Worm (Caenorhabditis elegans) whole organism, L2 larva: ENCODE results near the gene srlf-15.

Source experiments
- C34F6.9 ChIP-seq: fragments of 150-350 bp; optimal IDR thresholded peaks from 2 replicates; lab custom pipeline; 2014; ENCODE audit warnings: missing biosample characterization, missing genetic modification characterization
- F13H6.1 ChIP-seq: sonication (generic microtip); optimal IDR thresholded peaks from 2 replicates; lab custom pipeline; 2016; ENCODE audit warnings: missing genetic modification characterization, missing compliant biosample characterization
- Y55F3AM.14 ChIP-seq: fragments of 200-800 bp; sonication (Bioruptor generic); optimal IDR thresholded peaks from 2 replicates; lab custom pipeline; 2018; ENCODE audit warnings: mild to moderate bottlenecking, missing genetic modification characterization, missing compliant biosample characterization
- alr-1 ChIP-seq: fragments of 150-350 bp; optimal IDR thresholded peaks from 2 replicates; lab custom pipeline; 2014; ENCODE audit warnings: missing biosample characterization, missing genetic modification characterization
- aly-2 ChIP-seq: fragments of 150-350 bp; optimal IDR thresholded peaks from 2 replicates; lab custom pipeline; 2014; ENCODE audit warnings: missing biosample characterization, missing genetic modification characterization
- ama-1 ChIP-seq: fragments of 150-350 bp; optimal IDR thresholded peaks from 2 replicates; lab custom pipeline; 2018; ENCODE audit warnings: inconsistent platforms
- blmp-1 ChIP-seq: sonication (generic microtip); optimal IDR thresholded peaks from 2 replicates; lab custom pipeline; 2017; ENCODE audit warnings: missing genetic modification characterization, mild to moderate bottlenecking, missing compliant biosample characterization, antibody characterized with exemption, moderate library complexity; ENCODE audit not compliant: insufficient read depth
- ceh-16 ChIP-seq: fragments of 150-350 bp; optimal IDR thresholded peaks from 2 replicates; lab custom pipeline; 2014; ENCODE audit warnings: missing biosample characterization, missing genetic modification characterization
- ceh-82 ChIP-seq: fragments of 150-350 bp; optimal IDR thresholded peaks from 2 replicates; lab custom pipeline; 2014; ENCODE audit warnings: missing biosample characterization, missing genetic modification characterization
- crh-2 ChIP-seq: sonication (generic microtip); optimal IDR thresholded peaks from 2 replicates; lab custom pipeline; 2017; ENCODE audit warnings: missing biosample characterization, missing genetic modification characterization
- dmd-4 ChIP-seq: sonication (generic microtip); optimal IDR thresholded peaks from 2 replicates; lab custom pipeline; 2017; ENCODE audit warnings: missing biosample characterization, missing genetic modification characterization
- egl-27 ChIP-seq: sonication (generic microtip); optimal IDR thresholded peaks from 3 replicates; lab custom pipeline; 2017; ENCODE audit warnings: missing biosample characterization, missing genetic modification reagents, missing genetic modification characterization
- elt-1 ChIP-seq: fragments of 150-350 bp; optimal IDR thresholded peaks from 2 replicates; lab custom pipeline; 2014; ENCODE audit warnings: missing biosample characterization, missing genetic modification characterization
- elt-3 ChIP-seq: sonication (generic microtip); optimal IDR thresholded peaks from 2 replicates; lab custom pipeline; 2017; ENCODE audit warnings: missing biosample characterization, missing genetic modification characterization
- fos-1 ChIP-seq: fragments of 150-350 bp; optimal IDR thresholded peaks from 2 replicates; lab custom pipeline; 2014; ENCODE audit warnings: missing biosample characterization, missing genetic modification characterization
- gmeb-1 ChIP-seq: fragments of 150-350 bp; optimal IDR thresholded peaks from 2 replicates; lab custom pipeline; 2014; ENCODE audit warnings: missing biosample characterization, missing genetic modification characterization
- lin-11 ChIP-seq: fragments of 150-350 bp; sonication (generic microtip); optimal IDR thresholded peaks from 2 replicates; lab custom pipeline; 2014; ENCODE audit warnings: missing biosample characterization, missing genetic modification characterization, inconsistent platforms, mixed read lengths
- lin-13 ChIP-seq: fragments of 150-350 bp; optimal IDR thresholded peaks from 2 replicates; lab custom pipeline; 2014; ENCODE audit warnings: missing biosample characterization, missing genetic modification reagents, missing genetic modification characterization
- lin-39 ChIP-seq: fragments of 150-350 bp; optimal IDR thresholded peaks from 2 replicates; lab custom pipeline; 2014; ENCODE audit warnings: missing biosample characterization, missing genetic modification reagents, missing genetic modification characterization
- lsy-2 ChIP-seq, 2 experiments: fragments of 150-350 bp in 1 of 2; sonication (generic microtip) in 1 of 2; optimal IDR thresholded peaks; 2 replicates each; lab custom pipeline; 2014 to 2017; ENCODE audit warnings: missing biosample characterization in 2 of 2, missing genetic modification characterization in 2 of 2
- mab-5 ChIP-seq: fragments of 150-350 bp; optimal IDR thresholded peaks from 2 replicates; lab custom pipeline; 2014; ENCODE audit warnings: missing biosample characterization, missing genetic modification characterization
- mbf-1 ChIP-seq: sonication (generic microtip); optimal IDR thresholded peaks from 2 replicates; lab custom pipeline; 2017; ENCODE audit warnings: missing biosample characterization, missing genetic modification characterization
- mdl-1 ChIP-seq, 2 experiments: fragments of 150-350 bp in 1 of 2; sonication (generic microtip) in 1 of 2; optimal IDR thresholded peaks; 2 replicates each; lab custom pipeline; 2017; ENCODE audit warnings: missing biosample characterization in 2 of 2, missing genetic modification characterization in 2 of 2
- nhr-10 ChIP-seq: sonication (generic microtip); optimal IDR thresholded peaks from 2 replicates; lab custom pipeline; 2017; ENCODE audit warnings: missing biosample characterization, missing genetic modification characterization
- nhr-11 ChIP-seq: fragments of 150-350 bp; optimal IDR thresholded peaks from 2 replicates; lab custom pipeline; 2014; ENCODE audit warnings: missing biosample characterization, missing genetic modification characterization
- nhr-21 ChIP-seq: fragments of 150-350 bp; optimal IDR thresholded peaks from 2 replicates; lab custom pipeline; 2014; ENCODE audit warnings: missing biosample characterization, missing genetic modification characterization
- nhr-23 ChIP-seq: fragments of 150-350 bp; optimal IDR thresholded peaks from 2 replicates; lab custom pipeline; 2014; ENCODE audit warnings: missing biosample characterization, missing genetic modification reagents, missing genetic modification characterization
- nhr-237 ChIP-seq: fragments of 150-350 bp; optimal IDR thresholded peaks from 2 replicates; lab custom pipeline; 2014; ENCODE audit warnings: missing biosample characterization, missing genetic modification characterization
- nhr-25 ChIP-seq: fragments of 150-350 bp; sonication (generic microtip); optimal IDR thresholded peaks from 3 replicates; lab custom pipeline; 2014; ENCODE audit warnings: missing biosample characterization, missing genetic modification characterization
- nhr-6 ChIP-seq: fragments of 150-350 bp; optimal IDR thresholded peaks from 2 replicates; lab custom pipeline; 2014; ENCODE audit warnings: missing biosample characterization, missing genetic modification characterization
- nhr-77 ChIP-seq: fragments of 150-350 bp; optimal IDR thresholded peaks from 2 replicates; lab custom pipeline; 2014; ENCODE audit warnings: missing biosample characterization, missing genetic modification characterization
- peb-1 ChIP-seq: fragments of 150-350 bp; optimal IDR thresholded peaks from 2 replicates; lab custom pipeline; 2014; ENCODE audit warnings: missing biosample characterization, missing genetic modification characterization
- sem-4 ChIP-seq: fragments of 150-350 bp; optimal IDR thresholded peaks from 2 replicates; lab custom pipeline; 2014; ENCODE audit warnings: missing biosample characterization, missing genetic modification reagents, missing genetic modification characterization
- skn-1 ChIP-seq: sonication (generic microtip); optimal IDR thresholded peaks from 2 replicates; lab custom pipeline; 2017; ENCODE audit warnings: missing biosample characterization, missing genetic modification characterization
- sma-3 ChIP-seq: sonication (generic microtip); optimal IDR thresholded peaks from 2 replicates; lab custom pipeline; 2016; ENCODE audit warnings: missing genetic modification reagents, missing genetic modification characterization, missing compliant biosample characterization
- sma-9 ChIP-seq, 2 experiments: fragments of 150-350 bp in 1 of 2; sonication (generic microtip) in 1 of 2; optimal IDR thresholded peaks; 2 replicates each; lab custom pipeline; 2014 to 2016; ENCODE audit warnings: missing genetic modification characterization in 2 of 2, mild to moderate bottlenecking in 1 of 2, missing biosample characterization in 1 of 2, missing compliant biosample characterization in 1 of 2, missing genetic modification reagents in 1 of 2, moderate library complexity in 1 of 2
- snpc-4 ChIP-seq: fragments of 150-350 bp; optimal IDR thresholded peaks from 2 replicates; lab custom pipeline; 2014; ENCODE audit warnings: missing biosample characterization, missing genetic modification characterization
- unc-39 ChIP-seq: fragments of 150-350 bp; optimal IDR thresholded peaks from 2 replicates; lab custom pipeline; 2014; ENCODE audit warnings: missing biosample characterization, missing genetic modification characterization
- unc-55 ChIP-seq: fragments of 150-350 bp; sonication (generic microtip); optimal IDR thresholded peaks from 3 replicates; lab custom pipeline; 2014; ENCODE audit warnings: missing biosample characterization, missing genetic modification reagents, missing genetic modification characterization
- unc-62 ChIP-seq: fragments of 150-350 bp; optimal IDR thresholded peaks from 2 replicates; lab custom pipeline; 2014; ENCODE audit warnings: missing biosample characterization, missing genetic modification reagents, missing genetic modification characterization
- zag-1 ChIP-seq: fragments of 150-350 bp; optimal IDR thresholded peaks from 2 replicates; lab custom pipeline; 2014; ENCODE audit warnings: missing biosample characterization, missing genetic modification characterization
- ztf-11 ChIP-seq: sonication (generic microtip); optimal IDR thresholded peaks from 2 replicates; lab custom pipeline; 2017; ENCODE audit warnings: missing biosample characterization, missing genetic modification characterization
- ztf-4 ChIP-seq: fragments of 150-350 bp; optimal IDR thresholded peaks from 2 replicates; lab custom pipeline; 2014; ENCODE audit warnings: missing biosample characterization, missing genetic modification characterization

srlf-15 gene

DNA sequence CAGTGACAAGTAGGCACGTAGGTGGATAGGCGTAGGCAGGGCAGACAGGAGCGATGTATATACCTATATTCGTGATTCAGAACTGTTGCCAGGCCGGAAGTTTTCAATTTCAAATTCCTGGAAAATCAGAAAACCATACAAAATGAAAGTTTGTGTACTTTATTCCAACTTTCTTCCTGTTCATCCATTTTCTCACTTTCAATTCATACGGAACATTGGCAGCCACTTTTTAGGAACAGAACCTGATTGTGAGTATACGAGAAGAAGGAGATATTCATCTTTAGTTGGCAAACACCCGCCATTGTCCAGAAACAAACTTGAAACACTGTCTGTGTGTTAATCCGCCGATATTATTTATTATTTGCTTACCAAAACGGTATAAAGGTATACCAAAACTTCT, at the start of gene srlf-15:
Gene srlf-15 (plus strand): TSS at position 301 of the 400 bp plus-strand sequence.
- no peak for TF ChIP-seq peb-1 (tag; lab: Kevin White, UChicago)
- no peak for TF ChIP-seq ztf-11 (tag; lab: Kevin White, UChicago)
- TF ChIP-seq nhr-237 (tag; lab: Kevin White, UChicago), result no peak
- no peak for TF ChIP-seq dmd-4 (tag; lab: Kevin White, UChicago)

DNA sequence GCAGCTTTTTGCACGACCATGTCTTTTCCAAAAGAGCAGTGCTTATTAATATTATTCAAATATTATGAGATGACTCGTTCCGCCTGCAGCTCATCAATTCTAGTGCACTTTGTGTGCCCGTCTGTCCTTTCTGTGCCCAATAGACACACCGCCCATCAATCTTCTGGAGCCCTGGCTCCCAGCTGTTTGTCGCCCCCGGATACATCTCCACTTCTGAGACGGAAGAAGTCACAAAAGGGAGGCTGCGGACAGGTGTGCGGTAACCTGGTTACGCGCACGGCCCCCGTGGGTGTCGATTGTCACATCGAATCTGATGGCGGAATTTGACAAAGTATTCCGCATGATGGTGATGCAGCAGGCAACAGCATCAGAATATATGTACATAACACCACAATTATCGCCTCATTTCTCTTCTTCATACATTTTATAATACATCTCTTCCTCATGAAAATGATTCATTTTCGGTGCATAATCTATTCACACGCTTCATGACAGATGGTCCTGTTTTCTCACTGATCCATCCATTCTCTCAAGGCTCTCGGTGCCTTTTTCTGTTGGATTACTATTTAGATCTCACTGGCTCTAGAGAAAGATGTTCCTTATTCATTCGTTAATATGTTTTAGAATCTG, 49.3 kb upstream of the srlf-15 start:
- TF ChIP-seq unc-55 (GFP tag; lab: Kevin White, UChicago) (peak; percentile 44), skn-1 (tag; lab: Kevin White, UChicago) (no peak), mab-5 (tag; lab: Kevin White, UChicago) (peak; percentile 31)

DNA sequence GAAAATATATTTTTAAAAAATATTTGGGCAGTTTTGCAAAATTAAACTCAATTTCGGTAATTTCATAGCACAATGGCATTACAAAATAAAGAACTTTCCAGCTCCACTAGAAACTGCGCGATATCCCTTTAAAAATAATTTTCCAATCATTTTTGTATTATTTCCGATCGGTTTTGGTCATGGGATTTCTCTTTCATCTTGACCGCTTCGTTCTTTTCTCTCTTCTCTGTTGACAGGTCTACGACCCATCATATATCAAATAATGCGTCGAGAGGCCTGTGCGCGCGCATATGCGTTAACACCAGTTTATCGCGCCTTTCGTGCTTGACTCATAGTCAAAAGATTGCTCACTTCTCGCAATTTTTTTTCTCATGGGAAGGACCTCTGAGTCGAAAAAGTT, 47.3 kb upstream of the srlf-15 start:
- TF ChIP-seq egl-27 (tag; lab: Kevin White, UChicago) (no peak), ceh-82 (no peak), ama-1 (lab: Kevin White, UChicago) (no peak)
- TF ChIP-seq, all 48 proteins: peak for 0

DNA sequence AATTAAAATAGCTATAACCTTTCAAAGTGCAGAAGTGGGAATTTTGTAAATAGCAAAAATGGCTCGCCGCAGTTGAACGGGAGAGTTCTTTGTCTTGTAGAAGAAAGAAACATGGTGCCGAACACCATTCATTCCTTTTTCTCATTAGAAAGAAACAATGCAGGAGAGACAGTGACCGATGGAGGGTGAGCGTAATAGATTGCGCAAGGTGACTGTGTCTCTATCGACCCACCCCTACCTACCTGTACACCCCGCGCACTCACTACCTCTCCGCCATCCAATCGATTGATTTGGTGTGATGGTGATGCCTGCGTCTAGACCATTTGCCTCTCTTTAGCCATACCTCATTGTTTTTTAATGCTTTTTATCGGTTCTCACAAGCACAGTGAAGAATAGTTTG, 46.7 kb upstream of the srlf-15 start:
- TF ChIP-seq lsy-2 (tag; optimal IDR thresholded peaks at IDR 0.05; lab: Kevin White, UChicago) (no peak), dmd-4 (tag; lab: Kevin White, UChicago) (no peak), lin-39 (tag; lab: Kevin White, UChicago) (no peak), ceh-82 (no peak), sma-3 (no peak), unc-62 (GFP tag; lab: Kevin White, UChicago) (no peak), gmeb-1 (tag; lab: Kevin White, UChicago) (no peak), zag-1 (tag; lab: Kevin White, UChicago) (no peak), ceh-16 (no peak), C34F6.9 (tag; lab: Kevin White, UChicago) (no peak), F13H6.1 (tag; lab: Kevin White, UChicago) (no peak), ztf-11 (tag; lab: Kevin White, UChicago) (no peak)

DNA sequence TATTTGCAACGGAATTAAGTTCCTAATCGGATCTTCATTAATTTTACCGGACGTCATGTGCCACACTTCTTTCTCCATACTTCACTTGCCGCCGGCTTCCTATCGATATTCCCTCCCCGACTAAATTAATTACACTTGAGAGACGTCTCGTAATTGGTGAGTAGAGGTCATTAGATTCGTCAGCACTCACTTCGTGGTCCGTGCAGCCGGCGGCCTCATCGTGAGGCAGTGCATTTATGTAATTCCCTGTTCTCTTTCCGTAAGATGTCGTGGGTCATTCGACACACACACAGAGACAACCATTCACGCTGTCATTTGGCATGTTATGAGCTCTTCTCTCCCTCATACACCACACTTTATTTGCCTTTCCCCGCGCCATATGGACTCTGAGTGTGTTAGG, 45.3 kb upstream of the srlf-15 start:
- TF ChIP-seq mab-5 (tag; lab: Kevin White, UChicago) (no peak), peb-1 (tag; lab: Kevin White, UChicago) (no peak), gmeb-1 (tag; lab: Kevin White, UChicago) (no peak), lin-13 (GFP tag; lab: Kevin White, UChicago) (no peak), lin-11 (no peak), snpc-4 (no peak), nhr-23 (tag; lab: Kevin White, UChicago) (no peak), lsy-2 (tag; optimal IDR thresholded peaks at IDR 0.05; lab: Kevin White, UChicago) (peak in 1 of 2 experiments; percentile 13), nhr-25 (tag; lab: Kevin White, UChicago) (no peak), elt-1 (no peak), unc-55 (GFP tag; lab: Kevin White, UChicago) (no peak), nhr-237 (tag; lab: Kevin White, UChicago) (no peak), blmp-1 (tag; lab: Kevin White, UChicago) (no peak), dmd-4 (tag; lab: Kevin White, UChicago) (no peak), mbf-1 (tag; lab: Kevin White, UChicago) (no peak), ztf-11 (tag; lab: Kevin White, UChicago) (no peak), nhr-21 (tag; lab: Kevin White, UChicago) (no peak), nhr-77 (no peak), unc-62 (GFP tag; lab: Kevin White, UChicago) (no peak), elt-3 (tag; lab: Kevin White, UChicago) (no peak), Y55F3AM.14 (GFP tag; lab: Kevin White, UChicago) (no peak), sma-9 (GFP tag; optimal IDR thresholded peaks at IDR 0.05; lab: Kevin White, UChicago) (peak; percentile 23), sma-9 (tag; optimal IDR thresholded peaks at IDR 0.05; lab: Kevin White, UChicago) (no peak), aly-2 (tag; lab: Kevin White, UChicago) (no peak), crh-2 (tag; lab: Kevin White, UChicago) (peak; percentile 4), ceh-16 (no peak), nhr-11 (tag; lab: Kevin White, UChicago) (no peak), egl-27 (tag; lab: Kevin White, UChicago) (no peak), sem-4 (peak; percentile 21), fos-1 (tag; lab: Kevin White, UChicago) (no peak), ztf-4 (tag; lab: Kevin White, UChicago) (no peak), F13H6.1 (tag; lab: Kevin White, UChicago) (no peak), nhr-6 (tag; lab: Kevin White, UChicago) (no peak), unc-39 (tag; lab: Kevin White, UChicago) (no peak), mdl-1 (tag; optimal IDR thresholded peaks at IDR 0.05; lab: Kevin White, UChicago) (no peak), alr-1 (tag; lab: Kevin White, UChicago) (no peak), lin-39 (tag; lab: Kevin White, UChicago) (no peak), zag-1 (tag; lab: Kevin White, UChicago) (no peak), nhr-10 (tag; lab: Kevin White, UChicago) (no peak), sma-3 (no peak)
